Worm (Caenorhabditis elegans) whole organism, late embryonic: ENCODE measurements around the gene mapk-15.

Source experiments
- ceh-6 ChIP-seq: fragments of 200-800 bp; sonication (Bioruptor generic); optimal IDR thresholded peaks from 2 replicates; lab custom pipeline; 2018; ENCODE audit warnings: mild to moderate bottlenecking, missing genetic modification characterization, missing compliant biosample characterization
- ets-4 ChIP-seq: sonication (generic microtip); optimal IDR thresholded peaks from 2 replicates; lab custom pipeline; 2016; ENCODE audit warnings: missing genetic modification characterization, missing compliant biosample characterization
- fkh-10 ChIP-seq: fragments of 150-350 bp; optimal IDR thresholded peaks from 2 replicates; lab custom pipeline; 2014; ENCODE audit warnings: missing biosample characterization, missing genetic modification reagents, missing genetic modification characterization
- nhr-11 ChIP-seq: fragments of 150-350 bp; optimal IDR thresholded peaks from 2 replicates; lab custom pipeline; 2014; ENCODE audit warnings: missing biosample characterization, missing genetic modification characterization
- nhr-232 ChIP-seq: sonication (generic microtip); optimal IDR thresholded peaks from 2 replicates; lab custom pipeline; 2016; ENCODE audit warnings: missing genetic modification characterization, missing compliant biosample characterization
- sox-4 ChIP-seq: sonication (generic microtip); optimal IDR thresholded peaks from 2 replicates; lab custom pipeline; 2017; ENCODE audit warnings: mild to moderate bottlenecking, missing genetic modification characterization, inconsistent platforms, missing compliant biosample characterization
- tbx-2 ChIP-seq: sonication (generic microtip); optimal IDR thresholded peaks from 2 replicates; lab custom pipeline; 2016; ENCODE audit warnings: missing genetic modification characterization, missing compliant biosample characterization

ce11 chrIII:6078917-6079316 lies 11.3 kb downstream of the mapk-15 start:
- TF ChIP-seq fkh-10 (no peak), nhr-11 (tag; lab: Kevin White, UChicago) (no peak), ets-4 (tag; lab: Kevin White, UChicago) (no peak), nhr-232 (tag; lab: Kevin White, UChicago) (no peak), tbx-2 (peak; percentile 15), ceh-6 (no peak), sox-4 (tag; lab: Kevin White, UChicago) (no peak)
